Fruit fly (Drosophila melanogaster): ENCODE data around the gene I-3.

Gene I-3

dm6 chrX:20882526-20882925 is at the start of gene I-3:
TSS of gene I-3 (minus strand) at chrX:20882626.
- TF ChIP-seq dmrt93B (GFP tag; optimal IDR thresholded peaks at IDR 0.05), result no peak
- no peak for TF ChIP-seq Dif (GFP tag; optimal IDR thresholded peaks at IDR 0.05; ENCODE audit: partially characterized antibody)
- TF ChIP-seq Vsx2 (GFP tag; optimal IDR thresholded peaks at IDR 0.05; ENCODE audit: partially characterized antibody), result no peak
- no peak for TF ChIP-seq Jra (GFP tag; optimal IDR thresholded peaks at IDR 0.05)
- TF ChIP-seq CrebA (GFP tag; optimal IDR thresholded peaks at IDR 0.05; ENCODE audit: borderline replicate concordance), result no peak
- no peak for TF ChIP-seq dsf (GFP tag; optimal IDR thresholded peaks at IDR 0.05; ENCODE audit: borderline replicate concordance)
- TF ChIP-seq GATAd (GFP tag; optimal IDR thresholded peaks at IDR 0.05), result no peak

- no peak for TF ChIP-seq N (GFP tag; optimal IDR thresholded peaks at IDR 0.05)
- no peak for TF ChIP-seq OdsH (GFP tag; optimal IDR thresholded peaks at IDR 0.05)
- TF ChIP-seq dmrt93B (GFP tag; optimal IDR thresholded peaks at IDR 0.05), result no peak
- no peak for TF ChIP-seq brk (GFP tag; optimal IDR thresholded peaks at IDR 0.05)
- TF ChIP-seq HLH106 (tag; optimal IDR thresholded peaks at IDR 0.05), result no peak
- no peak for TF ChIP-seq foxo (GFP tag; optimal IDR thresholded peaks at IDR 0.05)
- no peak for TF ChIP-seq Hr83 (GFP tag; optimal IDR thresholded peaks at IDR 0.05; ENCODE audit: poor library complexity, severe bottlenecking)
- TF ChIP-seq Jra (GFP tag; optimal IDR thresholded peaks at IDR 0.05), result no peak
- no peak for TF ChIP-seq pan (optimal IDR thresholded peaks at IDR 0.05)
- no peak for TF ChIP-seq sage (GFP tag; optimal IDR thresholded peaks at IDR 0.05)
- no peak for TF ChIP-seq psq (GFP tag; optimal IDR thresholded peaks at IDR 0.05)
- no peak for TF ChIP-seq h (GFP tag; optimal IDR thresholded peaks at IDR 0.05)
These were observed 44.5 kb upstream of the I-3 start, which contains the start of gene shakB for dm6 chrX:20926950-20927349. TSS of gene shakB (minus strand) at chrX:20927050.

dm6 chrX:20925858-20926257 is 43.4 kb upstream of the I-3 start:
- no peak for TF ChIP-seq Jra (GFP tag; optimal IDR thresholded peaks at IDR 0.05)
- TF ChIP-seq psq (GFP tag; optimal IDR thresholded peaks at IDR 0.05), result no peak
- no peak for TF ChIP-seq fru (GFP tag; optimal IDR thresholded peaks at IDR 0.05)
- TF ChIP-seq Hnf4 (GFP tag; optimal IDR thresholded peaks at IDR 0.05), result no peak
- TF ChIP-seq brk (GFP tag; optimal IDR thresholded peaks at IDR 0.05), result no peak
- no peak for TF ChIP-seq foxo (GFP tag; optimal IDR thresholded peaks at IDR 0.05)
- no peak for TF ChIP-seq CG9705 (GFP tag; optimal IDR thresholded peaks at IDR 0.05)
- no peak for TF ChIP-seq woc (GFP tag; optimal IDR thresholded peaks at IDR 0.05)
- no peak for TF ChIP-seq Myc (optimal IDR thresholded peaks at IDR 0.05)
- no peak for TF ChIP-seq jim (GFP tag; optimal IDR thresholded peaks at IDR 0.05)

dm6 chrX:20924951-20925350 is 42.5 kb upstream of the I-3 start:
- TF ChIP-seq jim (GFP tag; optimal IDR thresholded peaks at IDR 0.05) (no peak), Hr83 (GFP tag; optimal IDR thresholded peaks at IDR 0.05; ENCODE audit: poor library complexity, severe bottlenecking) (no peak), br (GFP tag; optimal IDR thresholded peaks at IDR 0.05) (no peak), ey (GFP tag; optimal IDR thresholded peaks at IDR 0.05) (no peak), CrebA (GFP tag; optimal IDR thresholded peaks at IDR 0.05; ENCODE audit: borderline replicate concordance) (no peak), fru (GFP tag; optimal IDR thresholded peaks at IDR 0.05) (no peak)

- TF ChIP-seq Abd-B (GFP tag; optimal IDR thresholded peaks at IDR 0.05) (no peak), Hr83 (GFP tag; optimal IDR thresholded peaks at IDR 0.05; ENCODE audit: poor library complexity, severe bottlenecking) (no peak), foxo (GFP tag; optimal IDR thresholded peaks at IDR 0.05) (no peak), usp (GFP tag; optimal IDR thresholded peaks at IDR 0.05) (no peak), sage (GFP tag; optimal IDR thresholded peaks at IDR 0.05) (no peak), Hr78 (GFP tag; optimal IDR thresholded peaks at IDR 0.05) (no peak), Mio (GFP tag; optimal IDR thresholded peaks at IDR 0.05) (no peak), Hnf4 (GFP tag; optimal IDR thresholded peaks at IDR 0.05) (no peak), N (GFP tag; optimal IDR thresholded peaks at IDR 0.05) (no peak), OdsH (GFP tag; optimal IDR thresholded peaks at IDR 0.05) (no peak), CrebA (GFP tag; optimal IDR thresholded peaks at IDR 0.05; ENCODE audit: borderline replicate concordance) (no peak), jim (GFP tag; optimal IDR thresholded peaks at IDR 0.05) (no peak), fru (GFP tag; optimal IDR thresholded peaks at IDR 0.05) (no peak), Dfd (GFP tag; optimal IDR thresholded peaks at IDR 0.05) (no peak), Sp1 (GFP tag; optimal IDR thresholded peaks at IDR 0.05) (no peak), tai (GFP tag; optimal IDR thresholded peaks at IDR 0.05) (no peak), rgr (GFP tag; optimal IDR thresholded peaks at IDR 0.05) (no peak)
These were observed 41.4 kb upstream of the I-3 start for dm6 chrX:20923787-20924186.

Data from whole organism, wandering third instar larva.